Worm (Caenorhabditis elegans): ENCODE results near the gene nlp-59.

DNA sequence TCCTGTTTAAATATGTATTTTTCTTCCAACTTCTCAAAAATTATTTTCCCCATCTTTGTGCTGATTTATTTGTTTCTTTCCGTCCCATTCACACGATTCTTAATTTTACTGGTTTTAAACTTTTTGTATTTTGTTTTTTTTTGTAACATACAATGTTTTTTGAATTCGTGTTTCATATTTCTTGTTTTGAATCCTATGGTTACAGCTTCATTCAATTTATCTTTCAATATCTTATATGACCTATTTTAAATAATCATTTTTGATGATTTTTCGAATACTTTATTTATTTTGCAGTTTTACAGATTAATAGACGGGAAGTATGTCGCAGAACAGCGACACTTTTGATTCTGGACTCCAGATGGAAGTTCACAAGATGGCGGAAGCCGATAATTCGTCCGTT, 33.6 kb downstream of the nlp-59 start, which contains the start of gene hrde-2:
- no peak for TF ChIP-seq nhr-12 (tag; optimal IDR thresholded peaks at IDR 0.05)
- TF ChIP-seq zag-1 (tag; optimal IDR thresholded peaks at IDR 0.05): no peak
- TF ChIP-seq lin-13 (GFP tag; optimal IDR thresholded peaks at IDR 0.05): no peak

Measured in whole organism, L1 larva.